Fruit fly (Drosophila melanogaster): ENCODE data around the gene Ulp1.

Ulp1 gene

dm6 chrX:19172955-19173354 is 35.0 kb downstream of the Ulp1 start (continued):
- TF ChIP-seq MESR4 (GFP tag; optimal IDR thresholded peaks at IDR 0.05) (no peak), HmgD (GFP tag; optimal IDR thresholded peaks at IDR 0.05) (no peak), jumu (GFP tag; optimal IDR thresholded peaks at IDR 0.05) (no peak), gfzf (GFP tag; optimal IDR thresholded peaks at IDR 0.05) (no peak), CG5245 (GFP tag; optimal IDR thresholded peaks at IDR 0.05) (peak; percentile 14), Bdp1 (GFP tag; optimal IDR thresholded peaks at IDR 0.05) (no peak), sr (GFP tag; IDR thresholded peaks at IDR 0.05) (no peak), seq (GFP tag; IDR thresholded peaks at IDR 0.05) (peak; percentile 15; the same call in 1 of the 2 replicates), mirr (GFP tag; optimal IDR thresholded peaks at IDR 0.05) (no peak), NC2β (GFP tag; optimal IDR thresholded peaks at IDR 0.05) (no peak), CG30403 (GFP tag; optimal IDR thresholded peaks at IDR 0.05) (peak; percentile 12), Stat92E (GFP tag; optimal IDR thresholded peaks at IDR 0.05) (no peak), Usf (GFP tag; optimal IDR thresholded peaks at IDR 0.05) (no peak), Med (GFP tag) (peak; percentile 73), sens (GFP tag) (peak; percentile 65), stwl (tag; optimal IDR thresholded peaks at IDR 0.05) (no peak), dysf (GFP tag; IDR thresholded peaks at IDR 0.05) (0 out of 3 replicates have a peak, but pooled peaks have one; percentile 36), CG13624 (GFP tag; optimal IDR thresholded peaks at IDR 0.05) (no peak), fru (optimal IDR thresholded peaks at IDR 0.05) (no peak), CG8290 (GFP tag; optimal IDR thresholded peaks at IDR 0.05) (no peak), CG8290 (tag; optimal IDR thresholded peaks at IDR 0.05) (peak in 1 of 2 experiments; percentile 27), cwo (GFP tag; optimal IDR thresholded peaks at IDR 0.05) (no peak), CG10147 (GFP tag; optimal IDR thresholded peaks at IDR 0.05) (no peak), CG4730 (GFP tag; IDR thresholded peaks at IDR 0.05) (no peak), ken (GFP tag; IDR thresholded peaks at IDR 0.05) (no peak), CG9876 (GFP tag; optimal IDR thresholded peaks at IDR 0.05) (no peak), CG4424 (GFP tag; optimal IDR thresholded peaks at IDR 0.05) (peak; percentile 21), Asciz (GFP tag; optimal IDR thresholded peaks at IDR 0.05) (no peak), bigmax (GFP tag; optimal IDR thresholded peaks at IDR 0.05) (no peak), peb (GFP tag; IDR thresholded peaks at IDR 0.05) (no peak), yki (optimal IDR thresholded peaks at IDR 0.05) (no peak), CG34224 (GFP tag; IDR thresholded peaks at IDR 0.05; ENCODE audit: partially characterized antibody) (no peak), dimm (GFP tag; IDR thresholded peaks at IDR 0.05) (no peak), CG9437 (GFP tag; optimal IDR thresholded peaks at IDR 0.05) (no peak), Oli (tag; optimal IDR thresholded peaks at IDR 0.05) (no peak), sima (GFP tag; optimal IDR thresholded peaks at IDR 0.05) (no peak), CG1233 (GFP tag; optimal IDR thresholded peaks at IDR 0.05) (no peak), Xbp1 (GFP tag; optimal IDR thresholded peaks at IDR 0.05) (peak; percentile 29), crc (GFP tag; optimal IDR thresholded peaks at IDR 0.05) (no peak), Atf-2 (GFP tag; optimal IDR thresholded peaks at IDR 0.05) (no peak), Scr (GFP tag; IDR thresholded peaks at IDR 0.05; ENCODE audit: partially characterized antibody) (no peak), Rx (GFP tag; IDR thresholded peaks at IDR 0.05) (no peak), CG11456 (GFP tag; IDR thresholded peaks at IDR 0.05) (no peak), CG10543 (GFP tag; optimal IDR thresholded peaks at IDR 0.05) (no peak), CrebB (tag; optimal IDR thresholded peaks at IDR 0.05) (no peak), CHES-1-like (GFP tag; optimal IDR thresholded peaks at IDR 0.05) (no peak), CG15696 (tag; optimal IDR thresholded peaks at IDR 0.05) (no peak), Drgx (GFP tag; IDR thresholded peaks at IDR 0.05) (peak; percentile 61), esg (GFP tag; conservative IDR thresholded peaks at IDR 0.05) (no peak), CG7786 (GFP tag; optimal IDR thresholded peaks at IDR 0.05) (no peak), CG10462 (GFP tag; optimal IDR thresholded peaks at IDR 0.05) (no peak), scrt (GFP tag; optimal IDR thresholded peaks at IDR 0.05) (no peak), pita (GFP tag; optimal IDR thresholded peaks at IDR 0.05) (no peak)

Measured in whole organism, embryonic.